Worm (Caenorhabditis elegans): Measurements from ENCODE around the gene cyp-42A1.

- TF ChIP-seq pqm-1 (tag; optimal IDR thresholded peaks at IDR 0.05) (no peak), ZK546.5 (tag; optimal IDR thresholded peaks at IDR 0.05) (no peak), aly-2 (tag; optimal IDR thresholded peaks at IDR 0.05) (no peak), ceh-82 (tag; optimal IDR thresholded peaks at IDR 0.05) (no peak), snpc-4 (tag; optimal IDR thresholded peaks at IDR 0.05) (peak; percentile 49), fkh-10 (GFP tag; optimal IDR thresholded peaks at IDR 0.05) (no peak), elt-2 (tag; optimal IDR thresholded peaks at IDR 0.05) (peak; percentile 41), ceh-16 (tag; optimal IDR thresholded peaks at IDR 0.05) (no peak), ztf-11 (tag; optimal IDR thresholded peaks at IDR 0.05) (no peak), nhr-28 (tag; optimal IDR thresholded peaks at IDR 0.05) (no peak), nhr-12 (tag; optimal IDR thresholded peaks at IDR 0.05) (no peak), mdl-1 (tag; optimal IDR thresholded peaks at IDR 0.05) (no peak), ama-1 (optimal IDR thresholded peaks at IDR 0.05) (no peak), R02D3.7 (tag; optimal IDR thresholded peaks at IDR 0.05) (no peak)
Measured at ce11 chrV:18868517-18868916, 43.3 kb upstream of the cyp-42A1 start.

Data from whole organism, L3 larva.